Fruit fly (Drosophila melanogaster) whole organism, wandering third instar larva: ENCODE data around the gene cbt.

ENCODE experiments used
- Abd-B ChIP-seq: fragments of >200 bp; optimal IDR thresholded peaks from 2 replicates; lab custom pipeline; 2017; ENCODE audit warnings: missing biosample characterization, missing genetic modification characterization
- CG32264 ChIP-seq: fragments of 200-800 bp; sonication (Bioruptor generic); optimal IDR thresholded peaks from 2 replicates; lab custom pipeline; 2016; ENCODE audit warnings: missing biosample characterization, missing genetic modification characterization
- CG9705 ChIP-seq: fragments of 200-800 bp; sonication (Bioruptor generic); optimal IDR thresholded peaks from 2 replicates; lab custom pipeline; 2018; ENCODE audit warnings: missing biosample characterization, mild to moderate bottlenecking, missing genetic modification characterization
- CrebA ChIP-seq: fragments of 200-800 bp; sonication (Bioruptor generic); optimal IDR thresholded peaks from 2 replicates; lab custom pipeline; 2016; ENCODE audit warnings: missing biosample characterization, mild to moderate bottlenecking, missing genetic modification characterization, borderline replicate concordance
- Dfd ChIP-seq: fragments of >200 bp; optimal IDR thresholded peaks from 2 replicates; lab custom pipeline; 2017; ENCODE audit warnings: missing biosample characterization, missing genetic modification characterization
- Dif ChIP-seq: fragments of 200-275, 200-300 bp; sonication (Bioruptor generic); optimal IDR thresholded peaks from 2 replicates; lab custom pipeline; 2018; ENCODE audit warnings: missing biosample characterization, missing genetic modification characterization; ENCODE audit not compliant: partially characterized antibody
- GATAd ChIP-seq: sonication (Bioruptor generic); optimal IDR thresholded peaks from 2 replicates; lab custom pipeline; 2016; ENCODE audit warnings: missing biosample characterization, missing genetic modification characterization
- HLH106 ChIP-seq: fragments of 200-800 bp; optimal IDR thresholded peaks from 3 replicates; lab custom pipeline; 2019; ENCODE audit warnings: missing biosample characterization, mild to moderate bottlenecking, missing genetic modification characterization, moderate library complexity
- Hnf4 ChIP-seq: fragments of 200-800 bp; sonication (Bioruptor generic); optimal IDR thresholded peaks from 2 replicates; lab custom pipeline; 2016; ENCODE audit warnings: missing biosample characterization, mild to moderate bottlenecking, missing genetic modification characterization
- Hr78 ChIP-seq: fragments of >200 bp; optimal IDR thresholded peaks from 2 replicates; lab custom pipeline; 2017; ENCODE audit warnings: missing biosample characterization, missing genetic modification characterization
- Hr83 ChIP-seq: fragments of 200-300 bp; sonication (Bioruptor generic); optimal IDR thresholded peaks from 2 replicates; lab custom pipeline; 2016; ENCODE audit warnings: missing biosample characterization, mild to moderate bottlenecking, missing genetic modification characterization, moderate library complexity; ENCODE audit not compliant: poor library complexity, severe bottlenecking
- Jra ChIP-seq: sonication (Bioruptor generic); optimal IDR thresholded peaks from 2 replicates; lab custom pipeline; 2016; ENCODE audit warnings: missing biosample characterization, missing genetic modification characterization
- Mio ChIP-seq: sonication (Bioruptor generic); optimal IDR thresholded peaks from 2 replicates; lab custom pipeline; 2016; ENCODE audit warnings: missing biosample characterization, missing genetic modification characterization
- Myc ChIP-seq: fragments of >200 bp; optimal IDR thresholded peaks from 2 replicates; lab custom pipeline; 2017
- N ChIP-seq: fragments of >200 bp; optimal IDR thresholded peaks from 2 replicates; lab custom pipeline; 2018; ENCODE audit warnings: missing biosample characterization, missing external identifiers, missing genetic modification characterization
- OdsH ChIP-seq: fragments of 200-800 bp; sonication (Bioruptor generic); optimal IDR thresholded peaks from 2 replicates; lab custom pipeline; 2016; ENCODE audit warnings: missing biosample characterization, mild to moderate bottlenecking, missing genetic modification characterization
- Rel ChIP-seq, 2 experiments: fragments of 200-800 bp; sonication (Bioruptor generic) in 1 of 2; optimal IDR thresholded peaks; 2 replicates in 1 of 2; 3 replicates in 1 of 2; lab custom pipeline; 2016 to 2019; ENCODE audit warnings: mild to moderate bottlenecking in 2 of 2, missing biosample characterization in 2 of 2, missing genetic modification characterization in 2 of 2, moderate library complexity in 1 of 2
- Sp1 ChIP-seq: fragments of 200-800 bp; sonication (Bioruptor generic); optimal IDR thresholded peaks from 3 replicates; lab custom pipeline; 2019; ENCODE audit warnings: missing biosample characterization, mild to moderate bottlenecking, missing genetic modification characterization, moderate library complexity
- Vsx2 ChIP-seq: fragments of 200-300, 225-300 bp; sonication (Bioruptor generic); optimal IDR thresholded peaks from 2 replicates; lab custom pipeline; 2018; ENCODE audit warnings: missing biosample characterization, missing genetic modification characterization; ENCODE audit not compliant: partially characterized antibody
- br ChIP-seq: fragments of 200-800 bp; sonication (Bioruptor generic); optimal IDR thresholded peaks from 2 replicates; lab custom pipeline; 2016; ENCODE audit warnings: missing biosample characterization, missing genetic modification characterization
- brk ChIP-seq: fragments of 200-800 bp; sonication (Bioruptor generic); optimal IDR thresholded peaks from 2 replicates; lab custom pipeline; 2016; ENCODE audit warnings: missing biosample characterization, mild to moderate bottlenecking, missing genetic modification characterization
- dl ChIP-seq, 2 experiments: fragments of 175-275, 200-275 bp in 1 of 2; fragments of 200-275 bp in 1 of 2; sonication (Bioruptor generic); optimal IDR thresholded peaks; lab custom pipeline; 2018; ENCODE audit warnings: mild to moderate bottlenecking in 2 of 2, missing biosample characterization in 2 of 2, missing genetic modification characterization in 2 of 2, moderate library complexity in 2 of 2; ENCODE audit not compliant: partially characterized antibody in 2 of 2, insufficient read depth in 1 of 2
- dmrt93B ChIP-seq: fragments of 200-800 bp; sonication (Bioruptor generic); optimal IDR thresholded peaks from 2 replicates; lab custom pipeline; 2018; ENCODE audit warnings: missing biosample characterization, mild to moderate bottlenecking, missing genetic modification characterization
- dsf ChIP-seq: sonication (Bioruptor generic); optimal IDR thresholded peaks from 2 replicates; lab custom pipeline; 2016; ENCODE audit warnings: missing biosample characterization, missing genetic modification characterization, borderline replicate concordance
- ey ChIP-seq: fragments of 200-800 bp; sonication (Bioruptor generic); optimal IDR thresholded peaks from 2 replicates; lab custom pipeline; 2016; ENCODE audit warnings: missing biosample characterization, missing genetic modification characterization
- foxo ChIP-seq, 2 experiments: fragments of 200-800 bp; sonication (Bioruptor generic); optimal IDR thresholded peaks; 2 replicates in 1 of 2; 3 replicates in 1 of 2; lab custom pipeline; 2016 to 2017; ENCODE audit warnings: missing biosample characterization in 2 of 2, missing genetic modification characterization in 2 of 2
- fru ChIP-seq: fragments of 200-800 bp; sonication (Bioruptor generic); optimal IDR thresholded peaks from 3 replicates; lab custom pipeline; 2016; ENCODE audit warnings: missing biosample characterization, mild to moderate bottlenecking, missing genetic modification characterization
- h ChIP-seq: fragments of 200-800 bp; sonication (Bioruptor generic); optimal IDR thresholded peaks from 3 replicates; lab custom pipeline; 2016; ENCODE audit warnings: missing biosample characterization, mild to moderate bottlenecking, missing genetic modification characterization
- jim ChIP-seq: fragments of 175-275, 200-325 bp; sonication (Bioruptor generic); optimal IDR thresholded peaks from 2 replicates; lab custom pipeline; 2016; ENCODE audit warnings: missing biosample characterization, mild to moderate bottlenecking, missing genetic modification characterization
- lola ChIP-seq: fragments of >200 bp; optimal IDR thresholded peaks from 2 replicates; lab custom pipeline; 2017; ENCODE audit warnings: missing biosample characterization, missing genetic modification characterization
- pan ChIP-seq: fragments of >200 bp; optimal IDR thresholded peaks from 2 replicates; lab custom pipeline; 2017
- psq ChIP-seq: fragments of 200-800 bp; sonication (Bioruptor generic); optimal IDR thresholded peaks from 3 replicates; lab custom pipeline; 2017; ENCODE audit warnings: missing biosample characterization, mild to moderate bottlenecking, missing genetic modification characterization, moderate library complexity
- rgr ChIP-seq: fragments of 200-800 bp; sonication (Bioruptor generic); optimal IDR thresholded peaks from 3 replicates; lab custom pipeline; 2016; ENCODE audit warnings: missing biosample characterization, mild to moderate bottlenecking, missing genetic modification characterization
- sage ChIP-seq: fragments of 200-800 bp; sonication (Bioruptor generic); optimal IDR thresholded peaks from 2 replicates; lab custom pipeline; 2016; ENCODE audit warnings: missing biosample characterization, mild to moderate bottlenecking, missing genetic modification characterization
- sv ChIP-seq: fragments of 200-800 bp; sonication (Bioruptor generic); optimal IDR thresholded peaks from 3 replicates; lab custom pipeline; 2016; ENCODE audit warnings: missing biosample characterization, missing genetic modification characterization
- tai ChIP-seq: sonication (Bioruptor generic); optimal IDR thresholded peaks from 2 replicates; lab custom pipeline; 2016; ENCODE audit warnings: missing biosample characterization, missing genetic modification characterization
- usp ChIP-seq: fragments of >200 bp; optimal IDR thresholded peaks from 2 replicates; lab custom pipeline; 2017; ENCODE audit warnings: missing biosample characterization, missing genetic modification characterization

cbt gene

dm6 chr2L:478173-478572, 1.3 kb downstream of the cbt start:
- no peak for TF ChIP-seq rgr (GFP tag; lab: Kevin White, UChicago)
- TF ChIP-seq lola (GFP tag; lab: Kevin White, UChicago), result no peak
- peak; percentile 15 for TF ChIP-seq tai (GFP tag; lab: Kevin White, UChicago)
- TF ChIP-seq, all 38 proteins: peak for 1

dm6 chr2L:475920-476319, 3.6 kb downstream of the cbt start, which contains the start of gene ush:
ush (plus strand) TSS chr2L:476220.
- TF ChIP-seq brk (GFP tag; lab: Kevin White, UChicago) (no peak), Dif (GFP tag; lab: Kevin White, UChicago) (no peak), fru (GFP tag; lab: Kevin White, UChicago) (no peak), Myc (lab: Kevin White, UChicago) (no peak), N (GFP tag; lab: Kevin White, UChicago) (no peak), CrebA (no peak), Mio (GFP tag; lab: Kevin White, UChicago) (no peak), rgr (GFP tag; lab: Kevin White, UChicago) (no peak), CG32264 (GFP tag; lab: Kevin White, UChicago) (no peak), br (GFP tag; lab: Kevin White, UChicago) (no peak)

- TF ChIP-seq HLH106 (tag; lab: Kevin White, UChicago) (no peak), CG32264 (GFP tag; lab: Kevin White, UChicago) (no peak), rgr (GFP tag; lab: Kevin White, UChicago) (no peak), CrebA (no peak), dmrt93B (GFP tag; lab: Kevin White, UChicago) (no peak), Mio (GFP tag; lab: Kevin White, UChicago) (no peak), Hnf4 (GFP tag; lab: Kevin White, UChicago) (no peak), CG9705 (no peak), psq (GFP tag; lab: Kevin White, UChicago) (no peak), Myc (lab: Kevin White, UChicago) (no peak), sv (GFP tag; lab: Kevin White, UChicago) (no peak), sage (GFP tag; lab: Kevin White, UChicago) (no peak), lola (GFP tag; lab: Kevin White, UChicago) (no peak), fru (GFP tag; lab: Kevin White, UChicago) (no peak), GATAd (GFP tag; lab: Kevin White, UChicago) (no peak), tai (GFP tag; lab: Kevin White, UChicago) (no peak), Sp1 (GFP tag; lab: Kevin White, UChicago) (no peak)
- TF ChIP-seq, all 38 proteins: peak for 0
These were observed 6.7 kb downstream of the cbt start, which contains the start of gene MED15 for dm6 chr2L:472829-473228. MED15 (plus strand) TSS chr2L:473013.

- peak; percentile 56 for TF ChIP-seq Hr83 (GFP tag; lab: Kevin White, UChicago)
- TF ChIP-seq pan (lab: Kevin White, UChicago), result no peak
- peak; percentile 65 for TF ChIP-seq Hnf4 (GFP tag; lab: Kevin White, UChicago)
- no peak for TF ChIP-seq Hr78 (GFP tag; lab: Kevin White, UChicago)
- TF ChIP-seq HLH106 (tag; lab: Kevin White, UChicago), result peak; percentile 76
- TF ChIP-seq Vsx2 (GFP tag; lab: Kevin White, UChicago), result no peak
- no peak for TF ChIP-seq Rel (GFP tag; optimal IDR thresholded peaks at IDR 0.05; lab: Kevin White, UChicago)
- peak; percentile 57 for TF ChIP-seq Rel (tag; optimal IDR thresholded peaks at IDR 0.05; lab: Kevin White, UChicago)
- no peak for TF ChIP-seq lola (GFP tag; lab: Kevin White, UChicago)
- peak; percentile 79 for TF ChIP-seq rgr (GFP tag; lab: Kevin White, UChicago)
- TF ChIP-seq brk (GFP tag; lab: Kevin White, UChicago), result peak; percentile 11
- TF ChIP-seq Myc (lab: Kevin White, UChicago), result no peak
- peak; percentile 59 for TF ChIP-seq Sp1 (GFP tag; lab: Kevin White, UChicago)
- peak; percentile 76 for TF ChIP-seq fru (GFP tag; lab: Kevin White, UChicago)
- no peak for TF ChIP-seq dsf (GFP tag; lab: Kevin White, UChicago)
- peak; percentile 90 for TF ChIP-seq Dif (GFP tag; lab: Kevin White, UChicago)
- peak; percentile 66 for TF ChIP-seq br (GFP tag; lab: Kevin White, UChicago)
- TF ChIP-seq N (GFP tag; lab: Kevin White, UChicago), result no peak
- TF ChIP-seq jim, result peak; percentile 86
- no peak for TF ChIP-seq usp (GFP tag; lab: Kevin White, UChicago)
- TF ChIP-seq CG9705, result peak; percentile 52
- TF ChIP-seq Abd-B (GFP tag; lab: Kevin White, UChicago), result no peak
- peak; percentile 89 for TF ChIP-seq sv (GFP tag; lab: Kevin White, UChicago)
- no peak for TF ChIP-seq CG32264 (GFP tag; lab: Kevin White, UChicago)
- TF ChIP-seq CrebA, result peak; percentile 83
- TF ChIP-seq dmrt93B (GFP tag; lab: Kevin White, UChicago), result peak; percentile 48
- TF ChIP-seq dl (GFP tag; optimal IDR thresholded peaks at IDR 0.05; lab: Kevin White, UChicago; ENCODE audit: insufficient read depth in 1 of 2, partially characterized antibody in 2 of 2), result peak; percentile 80 to 86
- no peak for TF ChIP-seq Jra (GFP tag; lab: Kevin White, UChicago)
- no peak for TF ChIP-seq GATAd (GFP tag; lab: Kevin White, UChicago)
- peak; percentile 64 for TF ChIP-seq OdsH
- no peak for TF ChIP-seq Mio (GFP tag; lab: Kevin White, UChicago)
- no peak for TF ChIP-seq tai (GFP tag; lab: Kevin White, UChicago)
- peak; percentile 79 for TF ChIP-seq h (GFP tag; lab: Kevin White, UChicago)
- no peak for TF ChIP-seq Dfd (GFP tag; lab: Kevin White, UChicago)
- TF ChIP-seq foxo (GFP tag; optimal IDR thresholded peaks at IDR 0.05; lab: Kevin White, UChicago), result peak in 1 of 2 experiments; percentile 81
- TF ChIP-seq sage (GFP tag; lab: Kevin White, UChicago), result no peak
- peak; percentile 74 for TF ChIP-seq ey (GFP tag; lab: Kevin White, UChicago)
- peak; percentile 48 for TF ChIP-seq psq (GFP tag; lab: Kevin White, UChicago)
These were observed 7.4 kb downstream of the cbt start, which contains the start of gene CG4297 for dm6 chr2L:472073-472590. CG4297 (minus strand) TSS chr2L:472200.
